Worm (Caenorhabditis elegans) whole organism, mixed stage, embryonic: ENCODE measurements around the gene Y49E10.10.

ENCODE experiments used
- M03D4.4 ChIP-seq: sonication (generic microtip); optimal IDR thresholded peaks from 2 replicates; lab custom pipeline; 2017; ENCODE audit warnings: mild to moderate bottlenecking, missing genetic modification characterization, missing compliant biosample characterization
- bed-3 ChIP-seq: fragments of 200-800 bp; sonication (Bioruptor generic); optimal IDR thresholded peaks from 3 replicates; lab custom pipeline; 2018; ENCODE audit warnings: mild to moderate bottlenecking, missing genetic modification characterization, moderate library complexity, missing compliant biosample characterization
- blmp-1 ChIP-seq: fragments of 150-350 bp; optimal IDR thresholded peaks from 2 replicates; lab custom pipeline; 2014; ENCODE audit warnings: missing biosample characterization, missing genetic modification characterization
- ceh-39 ChIP-seq: fragments of 150-350 bp; optimal IDR thresholded peaks from 2 replicates; lab custom pipeline; 2014; ENCODE audit warnings: missing biosample characterization, missing genetic modification characterization
- ceh-43 ChIP-seq: fragments of 200-800 bp; sonication (Bioruptor generic); optimal IDR thresholded peaks from 2 replicates; lab custom pipeline; 2018; ENCODE audit warnings: mild to moderate bottlenecking, missing genetic modification characterization, moderate library complexity, missing compliant biosample characterization
- ceh-83 ChIP-seq: fragments of 200-800 bp; sonication (Bioruptor generic); optimal IDR thresholded peaks from 2 replicates; lab custom pipeline; 2018; ENCODE audit warnings: mild to moderate bottlenecking, missing genetic modification characterization, missing compliant biosample characterization
- ces-1 ChIP-seq: fragments of 150-350 bp; optimal IDR thresholded peaks from 2 replicates; lab custom pipeline; 2014; ENCODE audit warnings: missing biosample characterization, missing genetic modification reagents, missing genetic modification characterization
- cnd-1 ChIP-seq: fragments of 200-800 bp; sonication (Bioruptor generic); optimal IDR thresholded peaks from 2 replicates; lab custom pipeline; 2018; ENCODE audit warnings: mild to moderate bottlenecking, missing genetic modification characterization, missing compliant biosample characterization
- drap-1 ChIP-seq: fragments of 200-800 bp; sonication (Bioruptor generic); optimal IDR thresholded peaks from 3 replicates; lab custom pipeline; 2018; ENCODE audit warnings: mild to moderate bottlenecking, missing genetic modification characterization, missing compliant biosample characterization
- elt-1 ChIP-seq: sonication (generic microtip); optimal IDR thresholded peaks from 2 replicates; lab custom pipeline; 2017; ENCODE audit warnings: missing genetic modification characterization, mild to moderate bottlenecking, missing compliant biosample characterization, antibody characterized with exemption, moderate library complexity, borderline replicate concordance; ENCODE audit not compliant: insufficient read depth
- flh-1 ChIP-seq: fragments of 200-800 bp; sonication (Bioruptor generic); optimal IDR thresholded peaks from 2 replicates; lab custom pipeline; 2018; ENCODE audit warnings: mild to moderate bottlenecking, missing genetic modification characterization, moderate library complexity, missing compliant biosample characterization
- ham-2 ChIP-seq: fragments of 200-800 bp; sonication (Bioruptor generic); optimal IDR thresholded peaks from 2 replicates; lab custom pipeline; 2018; ENCODE audit warnings: mild to moderate bottlenecking, missing genetic modification characterization, missing compliant biosample characterization
- hlh-1 ChIP-seq: fragments of 150-350 bp; optimal IDR thresholded peaks from 2 replicates; lab custom pipeline; 2014; ENCODE audit warnings: missing biosample characterization, missing genetic modification reagents, missing genetic modification characterization
- lin-13 ChIP-seq: fragments of 150-350 bp; optimal IDR thresholded peaks from 2 replicates; lab custom pipeline; 2014; ENCODE audit warnings: missing biosample characterization, missing genetic modification characterization
- lin-32 ChIP-seq: fragments of 200-800 bp; sonication (Bioruptor generic); optimal IDR thresholded peaks from 2 replicates; lab custom pipeline; 2018; ENCODE audit warnings: mild to moderate bottlenecking, missing genetic modification characterization, missing compliant biosample characterization
- lsy-2 ChIP-seq: fragments of 150-350 bp; optimal IDR thresholded peaks from 2 replicates; lab custom pipeline; 2014; ENCODE audit warnings: missing biosample characterization, missing genetic modification characterization
- mab-5 ChIP-seq: fragments of 150-350 bp; optimal IDR thresholded peaks from 2 replicates; lab custom pipeline; 2014; ENCODE audit warnings: missing biosample characterization, missing genetic modification characterization
- mep-1 ChIP-seq: fragments of 150-350 bp; optimal IDR thresholded peaks from 2 replicates; lab custom pipeline; 2017; ENCODE audit warnings: missing biosample characterization, missing genetic modification reagents, missing genetic modification characterization, inconsistent platforms
- mls-2 ChIP-seq: sonication (generic microtip); optimal IDR thresholded peaks from 2 replicates; lab custom pipeline; 2016; ENCODE audit warnings: mild to moderate bottlenecking, missing genetic modification characterization, moderate library complexity, missing compliant biosample characterization
- nhr-12 ChIP-seq: fragments of 150-350 bp; optimal IDR thresholded peaks from 2 replicates; lab custom pipeline; 2014; ENCODE audit warnings: missing biosample characterization, missing genetic modification characterization
- nhr-2 ChIP-seq: fragments of 150-350 bp; optimal IDR thresholded peaks from 2 replicates; lab custom pipeline; 2014; ENCODE audit warnings: missing biosample characterization, missing genetic modification characterization
- nhr-237 ChIP-seq: fragments of 150-350 bp; optimal IDR thresholded peaks from 2 replicates; lab custom pipeline; 2014; ENCODE audit warnings: missing biosample characterization, missing genetic modification characterization
- nhr-28 ChIP-seq: fragments of 150-350 bp; optimal IDR thresholded peaks from 2 replicates; lab custom pipeline; 2014; ENCODE audit warnings: missing biosample characterization, missing genetic modification characterization
- nhr-76 ChIP-seq: sonication (generic microtip); optimal IDR thresholded peaks from 2 replicates; lab custom pipeline; 2017; ENCODE audit warnings: missing biosample characterization, missing genetic modification characterization
- pha-4 ChIP-seq: fragments of 150-350 bp; optimal IDR thresholded peaks from 2 replicates; lab custom pipeline; 2018; ENCODE audit warnings: missing biosample characterization, missing genetic modification reagents, missing genetic modification characterization
- sem-2 ChIP-seq: fragments of 200-800 bp; sonication (Bioruptor generic); optimal IDR thresholded peaks from 2 replicates; lab custom pipeline; 2018; ENCODE audit warnings: mild to moderate bottlenecking, missing genetic modification characterization, missing compliant biosample characterization
- snpc-4 ChIP-seq: fragments of 150-350 bp; optimal IDR thresholded peaks from 2 replicates; lab custom pipeline; 2014; ENCODE audit warnings: missing biosample characterization, missing genetic modification characterization
- sptf-1 ChIP-seq: sonication (generic microtip); optimal IDR thresholded peaks from 2 replicates; lab custom pipeline; 2017; ENCODE audit warnings: mild to moderate bottlenecking, missing genetic modification characterization, moderate library complexity, missing compliant biosample characterization
- tbx-8 ChIP-seq: fragments of 200-800 bp; sonication (Bioruptor generic); optimal IDR thresholded peaks from 2 replicates; lab custom pipeline; 2018; ENCODE audit warnings: mild to moderate bottlenecking, missing genetic modification characterization, moderate library complexity, missing compliant biosample characterization
- unc-120 ChIP-seq: sonication (generic microtip); optimal IDR thresholded peaks from 2 replicates; lab custom pipeline; 2017; ENCODE audit warnings: missing genetic modification characterization, missing compliant biosample characterization; ENCODE audit not compliant: poor library complexity, severe bottlenecking
- unc-39 ChIP-seq: fragments of 150-350 bp; optimal IDR thresholded peaks from 2 replicates; lab custom pipeline; 2014; ENCODE audit warnings: missing biosample characterization, missing genetic modification characterization
- unc-62 ChIP-seq: fragments of 150-350 bp; optimal IDR thresholded peaks from 2 replicates; lab custom pipeline; 2014; ENCODE audit warnings: missing biosample characterization, missing genetic modification reagents, missing genetic modification characterization
- zip-8 ChIP-seq: fragments of 150-350 bp; optimal IDR thresholded peaks from 2 replicates; lab custom pipeline; 2014; ENCODE audit warnings: missing biosample characterization, missing genetic modification characterization
- ztf-11 ChIP-seq: fragments of 150-350 bp; optimal IDR thresholded peaks from 2 replicates; lab custom pipeline; 2014; ENCODE audit warnings: missing biosample characterization, missing genetic modification characterization

Gene Y49E10.10

DNA sequence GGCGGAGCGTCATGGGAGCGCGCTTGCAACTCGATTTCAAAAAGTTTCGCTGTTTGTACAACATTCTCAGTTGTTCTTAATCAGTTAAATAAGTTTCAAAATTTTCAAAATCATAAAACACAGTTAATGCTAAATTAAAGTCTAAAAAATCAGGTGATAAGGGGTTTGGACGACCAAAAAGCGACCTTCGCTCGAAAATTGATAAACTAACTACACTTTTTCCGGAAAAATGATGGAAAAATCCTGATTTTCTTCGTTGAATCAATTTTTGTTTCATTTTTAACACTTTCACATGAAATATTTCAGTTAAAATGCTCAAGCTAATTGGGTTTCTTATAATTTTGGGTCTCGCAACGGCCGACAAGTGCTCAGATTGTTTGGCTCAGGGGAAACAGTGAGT lies 34.9 kb downstream of the Y49E10.10 start, which contains the start of gene Y49E10.16:
Y49E10.16 (plus strand) TSS at position 301 of the 400 bp plus-strand sequence.
- no peak for TF ChIP-seq nhr-76
- TF ChIP-seq ceh-39 (tag; lab: Kevin White, UChicago) = no peak
- TF ChIP-seq nhr-12 (tag; lab: Kevin White, UChicago) = no peak
- no peak for TF ChIP-seq nhr-237 (tag; lab: Kevin White, UChicago)
- no peak for TF ChIP-seq bed-3 (GFP tag; lab: Kevin White, UChicago)
- no peak for TF ChIP-seq tbx-8 (GFP tag; lab: Kevin White, UChicago)
- no peak for TF ChIP-seq ztf-11 (tag; lab: Kevin White, UChicago)
- no peak for TF ChIP-seq blmp-1 (tag; lab: Kevin White, UChicago)
- TF ChIP-seq sem-2 (GFP tag; lab: Kevin White, UChicago) = no peak
- no peak for TF ChIP-seq ceh-43 (GFP tag; lab: Kevin White, UChicago)
- no peak for TF ChIP-seq unc-62
- TF ChIP-seq unc-39 (tag; lab: Kevin White, UChicago) = no peak
- no peak for TF ChIP-seq flh-1 (GFP tag; lab: Kevin White, UChicago)
- TF ChIP-seq hlh-1 (tag; lab: Kevin White, UChicago) = no peak
- TF ChIP-seq lsy-2 (tag; lab: Kevin White, UChicago) = no peak
- TF ChIP-seq zip-8 (tag; lab: Kevin White, UChicago) = no peak
- TF ChIP-seq lin-13 (tag; lab: Kevin White, UChicago) = no peak
- TF ChIP-seq cnd-1 (tag; lab: Kevin White, UChicago) = no peak

DNA sequence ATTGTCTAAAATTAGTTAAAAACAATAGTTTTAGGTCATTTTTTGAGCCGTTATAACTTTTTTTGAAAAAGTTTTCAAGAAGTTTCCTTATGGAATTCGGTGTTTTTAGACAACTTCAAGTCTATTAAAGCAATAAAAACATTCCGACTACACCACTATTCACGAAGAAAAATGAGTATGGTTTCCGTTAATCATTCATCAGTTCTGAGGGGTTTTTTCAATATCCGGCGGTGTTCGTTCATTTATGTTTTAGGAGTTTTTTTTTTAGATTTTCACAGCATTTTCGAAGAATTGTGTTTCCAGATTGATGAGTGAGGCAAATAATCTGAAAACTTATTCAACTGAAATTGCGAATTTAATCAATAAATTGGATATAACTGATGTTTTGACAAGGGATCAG lies 38.8 kb downstream of the Y49E10.10 start, which contains the start of gene Y49E10.27:
Y49E10.27 (plus strand) TSS at position 301 of the 400 bp plus-strand sequence.
- TF ChIP-seq unc-62 (no peak), drap-1 (GFP tag; lab: Kevin White, UChicago) (no peak), ztf-11 (tag; lab: Kevin White, UChicago) (no peak), sem-2 (GFP tag; lab: Kevin White, UChicago) (no peak), unc-120 (no peak), ham-2 (GFP tag; lab: Kevin White, UChicago) (no peak), ceh-83 (GFP tag; lab: Kevin White, UChicago) (no peak)

DNA sequence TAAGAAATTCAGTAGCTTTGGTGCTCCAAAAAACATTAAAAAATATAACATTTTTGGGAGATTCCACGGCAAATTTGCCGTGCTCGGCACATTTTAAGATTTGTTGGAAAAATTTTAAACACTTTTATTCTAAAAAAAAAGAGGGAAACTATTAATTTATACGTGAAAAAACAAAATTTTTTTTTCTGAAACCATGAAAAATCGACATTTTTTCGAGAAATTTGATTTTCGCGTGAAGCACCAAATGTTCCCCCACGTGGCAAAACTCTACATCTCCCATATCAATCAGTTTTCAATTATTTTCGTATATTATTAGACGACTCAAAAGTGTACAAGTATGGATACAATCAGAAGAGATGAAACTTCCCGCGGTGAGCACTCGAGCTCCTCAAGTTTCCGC lies 41.0 kb downstream of the Y49E10.10 start, which contains the start of gene fbxa-218:
fbxa-218 (plus strand) TSS at position 301 of the 400 bp plus-strand sequence.
- TF ChIP-seq nhr-2 (tag; lab: Kevin White, UChicago) = no peak
- no peak for TF ChIP-seq flh-1 (GFP tag; lab: Kevin White, UChicago)
- TF ChIP-seq ceh-43 (GFP tag; lab: Kevin White, UChicago) = no peak
- TF ChIP-seq pha-4 (tag; lab: Kevin White, UChicago) = no peak
- no peak for TF ChIP-seq sem-2 (GFP tag; lab: Kevin White, UChicago)
- TF ChIP-seq M03D4.4 (tag; lab: Kevin White, UChicago) = no peak
- no peak for TF ChIP-seq unc-39 (tag; lab: Kevin White, UChicago)
- no peak for TF ChIP-seq ceh-83 (GFP tag; lab: Kevin White, UChicago)
- no peak for TF ChIP-seq nhr-76
- TF ChIP-seq nhr-237 (tag; lab: Kevin White, UChicago) = no peak
- no peak for TF ChIP-seq elt-1 (tag; lab: Kevin White, UChicago)
- TF ChIP-seq ham-2 (GFP tag; lab: Kevin White, UChicago) = no peak
- TF ChIP-seq mls-2 = no peak

DNA sequence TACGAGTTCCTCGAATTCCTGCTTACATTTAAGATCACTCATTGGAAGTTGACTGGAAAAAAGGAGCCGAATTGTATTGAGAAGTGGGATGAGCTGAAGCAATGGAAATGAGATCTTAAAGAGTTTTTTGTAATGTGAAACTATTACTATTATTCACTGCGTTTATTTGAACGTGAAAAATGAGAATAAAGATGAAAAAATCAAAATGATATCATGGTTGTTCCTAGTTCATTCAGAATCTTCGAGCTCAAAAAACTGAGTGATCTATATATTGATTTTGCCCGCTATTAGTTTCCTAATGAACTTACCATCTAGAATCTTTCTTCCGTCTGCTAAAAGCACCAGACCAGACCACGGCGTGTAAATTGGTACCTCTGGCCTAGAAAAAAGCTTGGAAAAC lies 41.8 kb downstream of the Y49E10.10 start:
- TF ChIP-seq zip-8 (tag; lab: Kevin White, UChicago) (no peak), ceh-83 (GFP tag; lab: Kevin White, UChicago) (no peak), ceh-39 (tag; lab: Kevin White, UChicago) (no peak), bed-3 (GFP tag; lab: Kevin White, UChicago) (no peak), sptf-1 (tag; lab: Kevin White, UChicago) (no peak), nhr-28 (tag; lab: Kevin White, UChicago) (no peak), lsy-2 (tag; lab: Kevin White, UChicago) (no peak), lin-32 (GFP tag; lab: Kevin White, UChicago) (no peak), snpc-4 (tag; lab: Kevin White, UChicago) (no peak), flh-1 (GFP tag; lab: Kevin White, UChicago) (no peak), nhr-12 (tag; lab: Kevin White, UChicago) (no peak), ces-1 (no peak), mep-1 (tag; lab: Kevin White, UChicago) (no peak), unc-62 (no peak), ceh-43 (GFP tag; lab: Kevin White, UChicago) (no peak), sem-2 (GFP tag; lab: Kevin White, UChicago) (no peak), pha-4 (tag; lab: Kevin White, UChicago) (no peak), lin-13 (tag; lab: Kevin White, UChicago) (no peak), drap-1 (GFP tag; lab: Kevin White, UChicago) (no peak), mab-5 (tag; lab: Kevin White, UChicago) (no peak)
- TF ChIP-seq, all 35 proteins: peak for 0
